Fruit fly (Drosophila melanogaster) S2 (cell line): Measurements from ENCODE around the gene CG6656.

Source experiments
- CG8478 ChIP-seq: fragments of >200 bp; optimal IDR thresholded peaks from 2 replicates; lab custom pipeline; 2018
- CTCF ChIP-seq, 2 experiments: fragments of >200 bp; optimal IDR thresholded peaks; 2 replicates each; lab custom pipeline; 2018

DNA sequence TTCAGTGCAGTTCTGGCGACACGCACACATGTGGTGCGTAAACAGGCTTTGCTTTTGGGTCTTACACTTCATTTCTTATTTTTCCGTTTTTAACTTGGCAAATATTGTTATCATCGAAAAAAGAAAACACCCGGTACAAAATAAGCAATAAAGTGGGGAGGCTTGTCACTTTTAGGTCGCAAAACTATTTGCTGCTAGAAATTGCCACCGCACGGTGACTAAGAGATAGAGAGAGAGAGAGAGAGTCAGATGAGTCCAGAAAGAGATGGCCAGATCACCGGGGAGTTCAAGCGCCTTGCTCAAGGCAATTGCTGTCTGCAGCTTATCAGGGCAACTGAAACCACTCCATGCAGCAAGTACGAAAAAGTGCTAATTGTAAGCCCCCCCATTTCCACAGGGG, 15.6 kb downstream of the CG6656 start:
- TF ChIP-seq CG8478 (lab: Kevin White, UChicago) (no peak), CTCF (optimal IDR thresholded peaks at IDR 0.05; lab: Kevin White, UChicago) (no peak)
